Worm (Caenorhabditis elegans) whole organism, L1 larva: ENCODE results near the gene C18C4.7.

Experiments
- C04F5.9 ChIP-seq: sonication (generic microtip); optimal IDR thresholded peaks from 2 replicates; lab custom pipeline; 2016; ENCODE audit warnings: missing genetic modification characterization, missing compliant biosample characterization
- C16A3.4 ChIP-seq: fragments of 150-350 bp; optimal IDR thresholded peaks from 2 replicates; lab custom pipeline; 2014; ENCODE audit warnings: missing biosample characterization, missing genetic modification characterization
- F16B12.6 ChIP-seq: fragments of 150-350 bp; optimal IDR thresholded peaks from 2 replicates; lab custom pipeline; 2014; ENCODE audit warnings: missing biosample characterization, missing genetic modification characterization
- aha-1 ChIP-seq: fragments of 150-350 bp; optimal IDR thresholded peaks from 2 replicates; lab custom pipeline; 2014; ENCODE audit warnings: missing biosample characterization, missing genetic modification characterization
- alr-1 ChIP-seq: fragments of 200-800 bp; sonication (Bioruptor generic); optimal IDR thresholded peaks from 2 replicates; lab custom pipeline; 2018; ENCODE audit warnings: borderline replicate concordance, mild to moderate bottlenecking, missing genetic modification characterization, missing compliant biosample characterization
- aly-2 ChIP-seq: fragments of 150-350 bp; optimal IDR thresholded peaks from 2 replicates; lab custom pipeline; 2014; ENCODE audit warnings: missing biosample characterization, missing genetic modification characterization
- blmp-1 ChIP-seq: fragments of 150-350 bp; optimal IDR thresholded peaks from 2 replicates; lab custom pipeline; 2014; ENCODE audit warnings: missing biosample characterization, missing genetic modification characterization
- ceh-8 ChIP-seq: fragments of 200-800 bp; sonication (Bioruptor generic); optimal IDR thresholded peaks from 2 replicates; lab custom pipeline; 2018; ENCODE audit warnings: mild to moderate bottlenecking, missing genetic modification characterization, moderate library complexity, missing compliant biosample characterization
- ceh-88 ChIP-seq: fragments of 200-800 bp; sonication (Bioruptor generic); IDR thresholded peaks from 2 replicates; pipeline ENCODE4 v1.3.6; 2022; ENCODE audit warnings: missing genetic modification characterization, missing compliant biosample characterization
- ceh-90 ChIP-seq: sonication (generic microtip); optimal IDR thresholded peaks from 2 replicates; lab custom pipeline; 2016; ENCODE audit warnings: missing genetic modification characterization, missing compliant biosample characterization
- dsc-1 ChIP-seq: sonication (generic microtip); optimal IDR thresholded peaks from 2 replicates; lab custom pipeline; 2016; ENCODE audit warnings: mild to moderate bottlenecking, missing genetic modification characterization, missing compliant biosample characterization
- efl-3 ChIP-seq: fragments of 200-800 bp; sonication (Bioruptor generic); optimal IDR thresholded peaks from 2 replicates; lab custom pipeline; 2018; ENCODE audit warnings: mild to moderate bottlenecking, missing genetic modification characterization, missing compliant biosample characterization
- egl-13 ChIP-seq: sonication (generic microtip); optimal IDR thresholded peaks from 2 replicates; lab custom pipeline; 2016; ENCODE audit warnings: missing genotype, missing genetic modification reagents, missing genetic modification characterization, missing compliant biosample characterization
- egl-27 ChIP-seq, 2 experiments: fragments of 150-350 bp in 1 of 2; sonication (generic microtip); optimal IDR thresholded peaks; 3 replicates each; lab custom pipeline; 2017 to 2018; ENCODE audit warnings: missing biosample characterization in 2 of 2, missing genetic modification characterization in 2 of 2, missing genetic modification reagents in 2 of 2
- elt-3 ChIP-seq, 6 experiments: fragments of 150-350 bp in 1 of 6; sonication (generic microtip); optimal IDR thresholded peaks; 2 replicates each; lab custom pipeline; 2017 to 2018; ENCODE audit warnings: missing biosample characterization in 6 of 6, missing genetic modification characterization in 6 of 6, inconsistent platforms in 1 of 6
- ets-5 ChIP-seq: fragments of 200-800 bp; sonication (Bioruptor generic); IDR thresholded peaks from 2 replicates; pipeline ENCODE4 v1.3.6; 2022; ENCODE audit warnings: missing genetic modification characterization, missing compliant biosample characterization
- fkh-10 ChIP-seq: sonication (generic microtip); optimal IDR thresholded peaks from 2 replicates; lab custom pipeline; 2017; ENCODE audit warnings: missing biosample characterization, missing genetic modification reagents, missing genetic modification characterization
- fos-1 ChIP-seq: fragments of 150-350 bp; optimal IDR thresholded peaks from 2 replicates; lab custom pipeline; 2014; ENCODE audit warnings: missing biosample characterization, missing genetic modification characterization
- grh-1 ChIP-seq: fragments of 200-800 bp; sonication (Bioruptor generic); IDR thresholded peaks from 2 replicates; pipeline ENCODE4 v1.3.6; 2022; ENCODE audit warnings: missing genetic modification reagents, missing genetic modification characterization, missing compliant biosample characterization
- hlh-17 ChIP-seq: fragments of 200-800 bp; sonication (Bioruptor generic); optimal IDR thresholded peaks from 2 replicates; lab custom pipeline; 2018; ENCODE audit warnings: missing genetic modification characterization, mild to moderate bottlenecking, missing compliant biosample characterization, moderate library complexity, borderline replicate concordance
- hpl-2 ChIP-seq: fragments of 150-350 bp; optimal IDR thresholded peaks from 2 replicates; lab custom pipeline; 2014; ENCODE audit warnings: missing biosample characterization, missing genetic modification reagents, missing genetic modification characterization
- isw-1 ChIP-seq: fragments of 200-800 bp; sonication (Bioruptor generic); IDR thresholded peaks from 2 replicates; pipeline ENCODE4 v1.3.6; 2022; ENCODE audit warnings: missing genetic modification characterization, missing compliant biosample characterization
- jun-1 ChIP-seq: fragments of 150-350 bp; optimal IDR thresholded peaks from 2 replicates; lab custom pipeline; 2014; ENCODE audit warnings: missing biosample characterization, missing genetic modification reagents, missing genetic modification characterization
- lin-13 ChIP-seq: fragments of 150-350 bp; optimal IDR thresholded peaks from 2 replicates; lab custom pipeline; 2014; ENCODE audit warnings: missing biosample characterization, missing genetic modification reagents, missing genetic modification characterization
- lin-14 ChIP-seq: fragments of 200-800 bp; sonication (Bioruptor generic); optimal IDR thresholded peaks from 2 replicates; lab custom pipeline; 2018; ENCODE audit warnings: mild to moderate bottlenecking, missing genetic modification characterization, moderate library complexity, missing compliant biosample characterization
- lin-39 ChIP-seq: fragments of 150-350 bp; optimal IDR thresholded peaks from 2 replicates; lab custom pipeline; 2014; ENCODE audit warnings: missing biosample characterization, missing genetic modification reagents, missing genetic modification characterization
- lir-3 ChIP-seq: sonication (generic microtip); optimal IDR thresholded peaks from 2 replicates; lab custom pipeline; 2016; ENCODE audit warnings: mild to moderate bottlenecking, missing genetic modification characterization, moderate library complexity, missing compliant biosample characterization; ENCODE audit not compliant: poor library complexity
- mab-9 ChIP-seq: fragments of 200-800 bp; sonication (Bioruptor generic); IDR thresholded peaks from 2 replicates; pipeline ENCODE4 v1.3.6; 2022; ENCODE audit warnings: missing genetic modification reagents, missing genetic modification characterization, missing compliant biosample characterization
- mef-2 ChIP-seq: fragments of 150-350 bp; optimal IDR thresholded peaks from 2 replicates; lab custom pipeline; 2014; ENCODE audit warnings: missing biosample characterization, missing genetic modification characterization
- nhr-11 ChIP-seq: fragments of 150-350 bp; optimal IDR thresholded peaks from 2 replicates; lab custom pipeline; 2014; ENCODE audit warnings: missing biosample characterization, missing genetic modification characterization
- nhr-19 ChIP-seq: fragments of 200-800 bp; sonication (Bioruptor generic); conservative IDR thresholded peaks from 2 replicates; pipeline ENCODE4 v1.3.6; 2022; ENCODE audit warnings: missing genetic modification characterization, missing compliant biosample characterization
- nhr-20 ChIP-seq: sonication (generic microtip); optimal IDR thresholded peaks from 2 replicates; lab custom pipeline; 2016; ENCODE audit warnings: mild to moderate bottlenecking, missing genetic modification characterization, missing compliant biosample characterization
- nhr-237 ChIP-seq: fragments of 150-350 bp; optimal IDR thresholded peaks from 2 replicates; lab custom pipeline; 2014; ENCODE audit warnings: missing biosample characterization, missing genetic modification characterization
- nhr-71 ChIP-seq: sonication (generic microtip); optimal IDR thresholded peaks from 2 replicates; lab custom pipeline; 2016; ENCODE audit warnings: mild to moderate bottlenecking, missing genetic modification characterization, moderate library complexity, missing compliant biosample characterization
- nhr-76 ChIP-seq: sonication (generic microtip); optimal IDR thresholded peaks from 2 replicates; lab custom pipeline; 2017; ENCODE audit warnings: missing biosample characterization, missing genetic modification characterization
- nhr-84 ChIP-seq: sonication (generic microtip); optimal IDR thresholded peaks from 2 replicates; lab custom pipeline; 2017; ENCODE audit warnings: missing biosample characterization, missing genetic modification characterization
- nhr-85 ChIP-seq: sonication (generic microtip); peaks from one replicate; lab custom pipeline; 2016; ENCODE audit warnings: missing genetic modification characterization, inconsistent platforms, missing compliant biosample characterization
- nhr-90 ChIP-seq: sonication (generic microtip); optimal IDR thresholded peaks from 2 replicates; lab custom pipeline; 2016; ENCODE audit warnings: mild to moderate bottlenecking, missing genetic modification characterization, missing compliant biosample characterization; ENCODE audit not compliant: poor library complexity
- pqm-1 ChIP-seq: sonication (generic microtip); optimal IDR thresholded peaks from 3 replicates; lab custom pipeline; 2017; ENCODE audit warnings: missing biosample characterization, missing genetic modification characterization
- skn-1 ChIP-seq: fragments of 150-350 bp; optimal IDR thresholded peaks from 2 replicates; lab custom pipeline; 2014; ENCODE audit warnings: missing biosample characterization, missing genetic modification characterization
- snu-23 ChIP-seq: sonication (generic microtip); optimal IDR thresholded peaks from 2 replicates; lab custom pipeline; 2016; ENCODE audit warnings: missing genetic modification characterization, missing compliant biosample characterization
- sox-4 ChIP-seq: sonication (generic microtip); optimal IDR thresholded peaks from 2 replicates; lab custom pipeline; 2016; ENCODE audit warnings: missing genetic modification characterization, missing compliant biosample characterization
- sup-37 ChIP-seq: fragments of 200-800 bp; sonication (Bioruptor generic); optimal IDR thresholded peaks from 2 replicates; lab custom pipeline; 2018; ENCODE audit warnings: mild to moderate bottlenecking, missing genetic modification characterization, missing compliant biosample characterization
- unc-130 ChIP-seq: fragments of 150-350 bp; optimal IDR thresholded peaks from 2 replicates; lab custom pipeline; 2017; ENCODE audit warnings: missing biosample characterization, missing genetic modification characterization, inconsistent platforms
- unc-30 ChIP-seq: sonication (generic microtip); optimal IDR thresholded peaks from 2 replicates; lab custom pipeline; 2017; ENCODE audit warnings: missing biosample characterization, missing genetic modification characterization
- unc-62 ChIP-seq: fragments of 150-350 bp; optimal IDR thresholded peaks from 2 replicates; lab custom pipeline; 2014; ENCODE audit warnings: missing biosample characterization, missing genetic modification reagents, missing genetic modification characterization
- unc-86 ChIP-seq: sonication (generic microtip); optimal IDR thresholded peaks from 2 replicates; lab custom pipeline; 2016; ENCODE audit warnings: missing genetic modification characterization, missing compliant biosample characterization
- unc-98 ChIP-seq: fragments of 200-800 bp; sonication (Bioruptor generic); IDR thresholded peaks from 2 replicates; pipeline ENCODE4 v1.3.6; 2022; ENCODE audit warnings: missing genetic modification characterization, missing compliant biosample characterization
- vab-15 ChIP-seq: sonication (generic microtip); optimal IDR thresholded peaks from 2 replicates; lab custom pipeline; 2017; ENCODE audit warnings: missing genotype, mild to moderate bottlenecking, missing genetic modification characterization, missing compliant biosample characterization
- xbp-1 ChIP-seq: sonication (generic microtip); optimal IDR thresholded peaks from 2 replicates; lab custom pipeline; 2016; ENCODE audit warnings: missing genetic modification characterization, missing compliant biosample characterization
- zag-1 ChIP-seq: fragments of 150-350 bp; optimal IDR thresholded peaks from 2 replicates; lab custom pipeline; 2014; ENCODE audit warnings: missing biosample characterization, missing genetic modification characterization

C18C4.7 gene

DNA sequence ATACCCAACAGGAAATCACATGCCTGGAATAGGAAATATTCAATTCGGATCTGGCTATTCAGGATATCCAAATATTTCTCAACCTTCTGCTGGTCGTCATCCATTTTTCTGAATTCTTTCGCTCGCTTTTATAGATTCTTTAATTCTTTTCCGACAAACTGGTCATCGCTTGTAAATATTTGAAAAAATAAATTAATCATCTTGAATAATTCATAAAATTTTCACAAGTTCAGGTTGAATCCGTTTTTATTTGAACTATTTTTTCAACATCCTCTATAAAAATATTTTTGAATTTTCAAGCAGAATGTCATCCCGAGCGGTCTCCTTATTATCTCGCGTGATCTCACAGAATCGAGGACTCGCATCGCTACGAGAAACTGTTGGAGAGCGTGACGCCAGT lies 26.4 kb upstream of the C18C4.7 start, which contains the start of gene mrpl-48:
TSS of gene mrpl-48 (plus strand) at position 301 of the 400 bp plus-strand sequence.
- TF ChIP-seq ceh-8 (GFP tag; lab: Kevin White, UChicago): no peak
- no peak for TF ChIP-seq grh-1 (GFP tag; lab: Robert Waterston, UW)
- no peak for TF ChIP-seq unc-98

DNA sequence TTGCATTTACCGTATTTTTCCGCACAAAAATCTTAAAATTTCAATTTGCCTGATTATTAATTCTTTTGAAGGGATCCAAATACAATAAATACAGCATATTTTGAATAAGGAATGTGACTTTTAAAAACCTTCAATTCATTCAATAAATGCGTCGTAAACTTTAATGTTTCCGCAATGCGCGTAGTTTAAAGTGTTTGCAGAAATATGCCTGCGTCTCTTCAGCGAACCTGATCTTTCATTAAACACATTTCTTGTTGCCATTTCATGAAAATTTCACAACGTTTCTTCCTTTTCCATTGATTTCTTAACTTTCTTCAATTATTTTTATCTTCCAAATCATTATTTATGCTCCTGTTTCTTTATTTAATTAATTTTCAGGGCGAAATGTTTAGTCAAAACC lies 25.3 kb upstream of the C18C4.7 start, which contains the start of gene vps-37:
TSS of gene vps-37 (plus strand) at position 378 of the 400 bp plus-strand sequence.
- TF ChIP-seq C04F5.9 (tag; lab: Kevin White, UChicago) (peak; percentile 37), fos-1 (tag; lab: Kevin White, UChicago) (peak; percentile 73), nhr-71 (tag; lab: Kevin White, UChicago) (peak; percentile 87), sup-37 (GFP tag; lab: Kevin White, UChicago) (no peak), jun-1 (tag; lab: Kevin White, UChicago) (no peak), aha-1 (tag; lab: Kevin White, UChicago) (no peak), nhr-19 (GFP tag; lab: Robert Waterston, UW) (peak; percentile 82), pqm-1 (tag; lab: Kevin White, UChicago) (no peak), dsc-1 (tag; lab: Kevin White, UChicago) (peak; percentile 70), ceh-88 (GFP tag; lab: Robert Waterston, UW) (no peak), lin-13 (GFP tag; lab: Kevin White, UChicago) (peak; percentile 77), aly-2 (tag; lab: Kevin White, UChicago) (peak; percentile 79), unc-86 (tag; lab: Kevin White, UChicago) (peak; percentile 70), nhr-20 (peak; percentile 79), nhr-84 (tag; lab: Kevin White, UChicago) (peak; percentile 43), ets-5 (GFP tag; lab: Robert Waterston, UW) (no peak), skn-1 (tag; lab: Kevin White, UChicago) (peak; percentile 57), unc-130 (tag; lab: Kevin White, UChicago) (peak; percentile 86), lin-39 (peak; percentile 61), zag-1 (peak; percentile 53), fkh-10 (GFP tag; lab: Kevin White, UChicago) (no peak), unc-30 (tag; lab: Kevin White, UChicago) (peak; percentile 2), hpl-2 (GFP tag; lab: Kevin White, UChicago) (no peak), lir-3 (tag; lab: Kevin White, UChicago) (peak; percentile 54), ceh-90 (tag; lab: Kevin White, UChicago) (no peak), blmp-1 (tag; lab: Kevin White, UChicago) (peak; percentile 62), nhr-90 (peak; percentile 74), unc-98 (no peak), isw-1 (GFP tag; lab: Robert Waterston, UW) (peak; percentile 61; the same call in 1 of the 2 replicates), egl-13 (tag; lab: Kevin White, UChicago) (no peak), F16B12.6 (tag; lab: Kevin White, UChicago) (peak; percentile 99), C16A3.4 (peak; percentile 87), grh-1 (GFP tag; lab: Robert Waterston, UW) (peak; percentile 56; the same call in 1 of the 2 replicates), alr-1 (tag; lab: Kevin White, UChicago) (no peak), mab-9 (GFP tag; lab: Robert Waterston, UW) (peak; percentile 68), sox-4 (tag; lab: Kevin White, UChicago) (peak; percentile 35), mef-2 (tag; lab: Kevin White, UChicago) (peak; percentile 47), nhr-11 (tag; lab: Kevin White, UChicago) (peak; percentile 33), lin-14 (GFP tag; lab: Kevin White, UChicago) (peak; percentile 79), snu-23 (GFP tag; lab: Kevin White, UChicago) (peak; percentile 88), nhr-237 (tag; lab: Kevin White, UChicago) (peak; percentile 27), elt-3 (tag; optimal IDR thresholded peaks at IDR 0.05; lab: Kevin White, UChicago) (peak in 2 of 6 experiments; percentile 9 to 52), vab-15 (no peak), nhr-85 (tag; lab: Kevin White, UChicago) (peak; percentile 81), egl-27 (tag; optimal IDR thresholded peaks at IDR 0.05; lab: Kevin White, UChicago) (no peak), hlh-17 (GFP tag; lab: Kevin White, UChicago) (no peak), efl-3 (GFP tag; lab: Kevin White, UChicago) (no peak), xbp-1 (peak; percentile 77), nhr-76 (tag; lab: Kevin White, UChicago) (no peak), unc-62 (GFP tag; lab: Kevin White, UChicago) (no peak)
